Fruit fly (Drosophila melanogaster) S2 (cell line): ENCODE measurements around the gene Ance.
A peak's percentile ranks its signal among the peaks of the same experiment; 100 is the strongest.

Experiments used
- CG8478 ChIP-seq: fragments of >200 bp; optimal IDR thresholded peaks from 2 replicates; lab custom pipeline; 2018
- CTCF ChIP-seq, 2 experiments: fragments of >200 bp; optimal IDR thresholded peaks; 2 replicates each; lab custom pipeline; 2018

Gene Ance

dm6 chr2L:13893439-13893838 lies 12.0 kb upstream of the Ance start:
- TF ChIP-seq CTCF (optimal IDR thresholded peaks at IDR 0.05; lab: Kevin White, UChicago): no peak
- no peak for TF ChIP-seq CG8478 (lab: Kevin White, UChicago)

DNA sequence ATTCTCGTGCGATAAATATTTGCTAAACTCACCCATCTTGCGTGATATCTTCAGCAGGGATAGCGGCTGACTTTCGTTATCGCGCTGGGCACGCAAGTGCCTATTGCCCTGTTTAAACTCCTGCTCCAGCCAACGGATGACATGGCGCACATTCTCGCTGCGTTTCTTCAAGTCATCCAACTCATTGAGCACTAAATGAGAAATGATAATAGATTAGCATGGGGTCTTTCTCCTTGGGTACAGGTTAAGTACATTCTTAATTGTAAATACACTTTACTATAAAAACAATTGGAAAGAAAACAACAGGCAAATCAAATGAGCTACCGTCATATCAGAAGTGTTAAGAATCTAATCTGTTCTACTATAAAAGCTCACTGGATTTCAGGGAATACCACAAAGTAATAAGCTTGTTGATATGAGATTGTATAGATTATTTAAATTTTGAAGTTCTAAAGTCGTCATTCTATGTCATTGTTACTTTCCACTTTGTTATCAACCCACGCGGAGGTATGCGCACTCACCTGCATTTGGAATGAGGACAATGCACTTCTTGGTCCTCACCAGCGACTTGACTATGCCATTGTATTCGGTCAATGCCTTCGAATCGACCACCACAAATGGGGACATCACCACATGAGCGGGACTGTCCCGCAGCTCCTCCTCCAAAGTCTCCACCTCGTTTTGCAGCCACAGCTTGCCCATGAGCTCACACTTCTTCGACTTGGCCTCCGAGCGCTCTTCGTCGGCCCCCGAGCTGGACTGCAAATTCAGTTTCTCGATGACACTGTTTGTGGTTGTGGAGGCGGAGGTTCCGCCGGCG lies 5.1 kb upstream of the Ance start:
- no peak for TF ChIP-seq CTCF (optimal IDR thresholded peaks at IDR 0.05; lab: Kevin White, UChicago)
- TF ChIP-seq CG8478 (lab: Kevin White, UChicago): no peak

DNA sequence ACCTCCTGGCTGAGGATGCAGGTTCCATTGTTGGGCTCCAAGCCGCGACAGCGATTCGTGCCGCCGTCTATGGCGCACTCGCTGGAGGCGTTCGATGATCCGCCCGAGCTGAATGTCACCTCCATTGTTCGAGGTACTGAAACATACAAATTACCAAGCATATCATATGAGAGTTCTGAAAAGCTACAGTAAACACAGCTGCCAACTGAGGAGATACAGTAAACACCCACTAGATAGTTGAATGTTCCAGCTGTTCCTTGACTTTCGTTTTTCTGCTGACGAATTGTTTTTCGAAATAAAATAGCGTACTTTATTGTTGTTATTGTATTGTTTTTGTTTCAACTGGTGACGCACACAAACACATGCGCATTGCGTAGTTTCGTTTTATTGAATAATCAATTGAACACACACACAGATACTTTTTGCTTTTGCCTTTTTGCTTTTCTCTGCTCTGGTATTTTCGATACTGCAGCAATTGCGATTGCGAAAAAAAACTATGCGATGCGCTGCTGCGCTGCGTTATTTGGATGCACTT lies 1.6 kb upstream of the Ance start:
- TF ChIP-seq CTCF (optimal IDR thresholded peaks at IDR 0.05; lab: Kevin White, UChicago) (no peak), CG8478 (lab: Kevin White, UChicago) (no peak)

dm6 chr2L:13904331-13904911 lies 1.0 kb upstream of the Ance start, which contains the start of gene Smg5:
Gene Smg5, minus strand, starts transcription at chr2L:13904661.
- no peak for TF ChIP-seq CG8478 (lab: Kevin White, UChicago)
- peak; percentile 32 to 51 for TF ChIP-seq CTCF (optimal IDR thresholded peaks at IDR 0.05; lab: Kevin White, UChicago)

dm6 chr2L:13905848-13906585 lies 572 bp downstream of the Ance start:
- TF ChIP-seq CTCF (optimal IDR thresholded peaks at IDR 0.05; lab: Kevin White, UChicago): no peak
- no peak for TF ChIP-seq CG8478 (lab: Kevin White, UChicago)

DNA sequence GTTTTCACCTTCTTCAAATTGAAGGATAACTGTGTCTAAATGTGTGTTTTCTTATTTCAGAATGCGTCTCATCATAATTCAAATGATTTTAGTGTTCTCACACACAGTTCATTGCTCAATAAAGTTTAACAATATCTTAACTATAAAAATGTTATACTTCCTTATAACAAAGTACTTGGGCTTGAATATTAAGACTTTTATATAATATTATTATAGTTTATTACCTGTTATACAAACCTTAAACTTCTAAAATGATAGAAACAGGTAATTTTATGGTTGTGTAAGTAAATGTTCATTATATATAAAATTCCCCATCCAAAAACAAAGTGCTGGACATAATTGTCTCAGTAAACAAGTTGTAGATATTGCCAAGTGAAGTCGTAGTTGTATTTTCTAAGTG lies 3.6 kb downstream of the Ance start, which contains the start of gene Ance-2:
Gene Ance-2 (plus strand): TSS at position 301 of the 400 bp plus-strand sequence.
- no peak for TF ChIP-seq CG8478 (lab: Kevin White, UChicago)
- no peak for TF ChIP-seq CTCF (optimal IDR thresholded peaks at IDR 0.05; lab: Kevin White, UChicago)

DNA sequence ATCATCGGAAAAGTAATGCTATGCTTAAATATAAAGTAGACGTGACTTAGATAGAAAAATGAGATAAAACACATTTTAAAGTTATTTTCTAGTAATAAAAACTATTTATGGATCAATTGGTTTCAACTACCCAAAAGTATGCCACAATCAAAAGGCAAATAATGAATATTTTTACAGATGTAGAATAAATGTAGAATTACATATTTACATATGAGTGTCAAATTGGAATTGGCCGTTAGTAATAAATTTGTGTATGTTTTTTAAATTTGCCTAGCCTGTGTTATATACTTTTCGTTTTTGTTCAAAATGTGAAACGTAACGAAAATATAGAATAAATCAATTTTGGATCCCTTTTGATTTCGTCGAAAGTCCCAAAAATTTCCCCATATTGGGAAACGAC lies 6.3 kb downstream of the Ance start, which contains the start of gene Acyp:
Gene Acyp (plus strand): TSS at position 301 of the 400 bp plus-strand sequence.
- no peak for TF ChIP-seq CG8478 (lab: Kevin White, UChicago)
- no peak for TF ChIP-seq CTCF (optimal IDR thresholded peaks at IDR 0.05; lab: Kevin White, UChicago)

DNA sequence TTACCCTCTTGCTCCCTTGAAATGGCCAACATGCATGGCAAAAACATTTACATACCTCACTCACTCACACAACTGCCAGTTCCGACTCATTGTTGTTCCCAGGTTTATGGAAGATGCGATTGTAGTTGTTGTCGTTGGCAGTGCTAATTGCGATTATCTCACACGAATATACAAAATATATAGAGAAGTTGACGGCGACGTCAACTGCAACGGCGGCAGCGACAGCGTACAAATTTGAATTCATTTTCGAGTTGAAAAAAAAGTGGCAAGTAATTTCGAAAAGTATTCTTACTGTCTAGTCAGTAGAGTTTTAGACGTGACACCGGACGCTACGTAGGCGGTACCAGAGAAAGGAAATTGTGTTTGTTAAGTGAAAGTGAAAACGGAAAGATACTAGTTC lies 9.0 kb downstream of the Ance start, which contains the start of gene Ance-3:
Gene Ance-3 (plus strand): TSS at position 301 of the 400 bp plus-strand sequence.
- TF ChIP-seq CTCF (optimal IDR thresholded peaks at IDR 0.05; lab: Kevin White, UChicago) (no peak), CG8478 (lab: Kevin White, UChicago) (no peak)

dm6 chr2L:13923453-13923852 lies 18.0 kb downstream of the Ance start, which contains the start of gene Vajk1:
Gene Vajk1, minus strand, starts transcription at chr2L:13923553.
- TF ChIP-seq CTCF (optimal IDR thresholded peaks at IDR 0.05; lab: Kevin White, UChicago) (no peak), CG8478 (lab: Kevin White, UChicago) (no peak)

dm6 chr2L:13923984-13924383 lies 18.5 kb downstream of the Ance start:
- TF ChIP-seq CTCF (optimal IDR thresholded peaks at IDR 0.05; lab: Kevin White, UChicago): no peak
- no peak for TF ChIP-seq CG8478 (lab: Kevin White, UChicago)

dm6 chr2L:13925699-13926098 lies 20.3 kb downstream of the Ance start:
- TF ChIP-seq CTCF (optimal IDR thresholded peaks at IDR 0.05; lab: Kevin White, UChicago): no peak

DNA sequence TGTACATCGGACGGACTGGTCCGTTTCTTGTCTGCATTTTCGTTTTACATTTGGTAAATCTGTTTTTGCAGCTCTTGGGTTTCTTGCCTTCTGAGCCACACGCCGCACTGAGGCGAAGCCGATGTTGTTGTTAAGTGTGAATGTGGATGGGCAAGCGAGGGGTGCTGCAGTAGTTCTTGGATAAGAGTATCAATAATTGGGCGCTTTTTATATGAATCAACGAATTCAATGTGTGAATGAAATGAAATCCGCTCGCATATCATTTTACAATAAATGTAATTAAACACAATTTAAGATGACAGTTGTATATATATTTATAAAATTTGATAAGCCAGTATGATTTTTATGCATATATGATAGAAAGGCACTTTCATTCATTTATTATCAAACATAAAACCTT lies 23.0 kb downstream of the Ance start:
- TF ChIP-seq CG8478 (lab: Kevin White, UChicago) (no peak), CTCF (optimal IDR thresholded peaks at IDR 0.05; lab: Kevin White, UChicago) (no peak)

DNA sequence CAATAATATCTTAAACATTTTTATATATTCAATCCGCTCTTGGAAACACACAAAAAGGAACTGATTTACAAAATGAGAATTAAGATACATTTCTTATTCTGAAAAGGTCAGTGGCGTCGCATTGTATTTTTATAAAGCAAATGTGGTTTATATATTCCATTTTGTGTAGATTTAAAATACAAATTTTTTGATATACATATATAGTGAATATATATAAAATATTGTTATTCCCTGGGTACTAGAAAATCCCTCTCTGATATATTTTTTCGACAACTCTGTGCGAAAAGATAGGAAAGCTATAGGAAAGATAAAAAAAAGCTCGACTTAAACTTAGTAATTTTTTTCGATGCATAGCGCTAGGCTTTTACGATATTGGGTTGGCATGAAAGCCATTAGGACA lies 25.9 kb downstream of the Ance start, which contains the start of gene CG42711:
Gene CG42711 (minus strand): TSS at position 45 of the 400 bp plus-strand sequence.
- TF ChIP-seq CG8478 (lab: Kevin White, UChicago): no peak
- TF ChIP-seq CTCF (optimal IDR thresholded peaks at IDR 0.05; lab: Kevin White, UChicago): no peak

DNA sequence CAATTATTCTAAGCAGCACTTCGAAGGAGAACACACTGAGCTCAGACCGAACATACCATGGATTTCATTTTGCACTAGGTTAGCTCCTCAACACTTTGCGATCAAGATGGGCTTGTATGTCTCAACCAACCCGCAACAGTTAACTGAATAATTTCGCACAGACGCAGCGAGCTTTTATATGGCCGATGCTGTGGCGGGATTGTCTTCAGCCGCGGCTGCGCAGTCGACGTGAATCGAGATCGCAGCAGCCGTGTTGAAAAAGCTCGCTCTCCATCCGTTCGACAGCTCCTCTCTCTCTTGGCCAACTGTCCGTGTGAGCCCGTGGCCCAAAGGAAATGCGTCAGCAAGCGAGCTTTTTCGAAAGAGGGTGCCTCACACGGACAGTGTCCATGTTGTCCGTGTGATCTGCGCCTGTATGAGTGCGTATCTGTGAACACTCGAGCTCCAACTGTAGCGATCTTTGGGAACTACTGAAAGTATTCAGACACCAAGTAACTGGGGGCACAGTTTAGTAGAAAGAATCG lies 29.2 kb downstream of the Ance start, which contains the start of gene Vajk2:
Gene Vajk2 (minus strand): TSS at position 151 of the 524 bp plus-strand sequence.
- TF ChIP-seq CTCF (optimal IDR thresholded peaks at IDR 0.05; lab: Kevin White, UChicago) (no peak), CG8478 (lab: Kevin White, UChicago) (no peak)
